Worm (Caenorhabditis elegans) whole organism, young adult: ENCODE results near the gene cysl-4.

ENCODE experiments used
- D2030.7 ChIP-seq: fragments of 200-800 bp; sonication (Bioruptor generic); IDR thresholded peaks from 2 replicates; pipeline ENCODE4 v1.3.6; 2022; ENCODE audit warnings: missing genetic modification reagents, missing genetic modification characterization, missing compliant biosample characterization
- F10E7.11 ChIP-seq: sonication (generic microtip); optimal IDR thresholded peaks from 2 replicates; lab custom pipeline; 2017; ENCODE audit warnings: mild to moderate bottlenecking, missing genetic modification characterization, moderate library complexity, missing compliant biosample characterization
- F37B4.10 ChIP-seq: fragments of 200-800 bp; sonication (Bioruptor generic); IDR thresholded peaks from 2 replicates; pipeline ENCODE4 v1.3.6; 2022; ENCODE audit warnings: missing genetic modification characterization, missing compliant biosample characterization
- F49E8.2 ChIP-seq: sonication (generic microtip); optimal IDR thresholded peaks from 3 replicates; lab custom pipeline; 2017; ENCODE audit warnings: missing genetic modification characterization, mild to moderate bottlenecking, missing compliant biosample characterization, antibody characterized with exemption, moderate library complexity; ENCODE audit not compliant: insufficient read depth
- F57A8.1 ChIP-seq: fragments of 200-800 bp; sonication (Bioruptor generic); optimal IDR thresholded peaks from 2 replicates; lab custom pipeline; 2018; ENCODE audit warnings: mild to moderate bottlenecking, missing genetic modification characterization, moderate library complexity, missing compliant biosample characterization
- F57C9.4 ChIP-seq: sonication (generic microtip); optimal IDR thresholded peaks from 2 replicates; lab custom pipeline; 2017; ENCODE audit warnings: mild to moderate bottlenecking, missing genetic modification characterization, missing compliant biosample characterization
- Y79H2A.3 ChIP-seq: fragments of 200-800 bp; sonication (Bioruptor generic); conservative IDR thresholded peaks from 2 replicates; pipeline ENCODE4 v1.3.6; 2022; ENCODE audit warnings: missing genetic modification reagents, missing genetic modification characterization, missing compliant biosample characterization
- Y95B8A.8 ChIP-seq: fragments of 200-800 bp; sonication (Bioruptor generic); IDR thresholded peaks from 2 replicates; pipeline ENCODE4 v1.3.6; 2022; ENCODE audit warnings: missing genetic modification reagents, missing genetic modification characterization, missing compliant biosample characterization
- attf-3 ChIP-seq: fragments of 200-800 bp; sonication (Bioruptor generic); conservative IDR thresholded peaks from 2 replicates; pipeline ENCODE4 v1.3.6; 2022; ENCODE audit warnings: missing genetic modification reagents, missing genetic modification characterization, missing compliant biosample characterization
- attf-6 ChIP-seq: fragments of 200-800 bp; sonication (Bioruptor generic); IDR thresholded peaks from 2 replicates; pipeline ENCODE4 v1.3.6; 2022; ENCODE audit warnings: missing genetic modification reagents, missing genetic modification characterization, missing compliant biosample characterization
- ccch-3 ChIP-seq: fragments of 200-800 bp; sonication (Bioruptor generic); optimal IDR thresholded peaks from 2 replicates; lab custom pipeline; 2018; ENCODE audit warnings: mild to moderate bottlenecking, missing genetic modification characterization, missing compliant biosample characterization
- ceh-100 ChIP-seq: fragments of 200-800 bp; sonication (Bioruptor generic); IDR thresholded peaks from 2 replicates; pipeline ENCODE4 v1.3.6; 2022; ENCODE audit warnings: missing genetic modification reagents, missing genetic modification characterization, missing compliant biosample characterization
- ceh-58 ChIP-seq: fragments of 200-800 bp; sonication (Bioruptor generic); IDR thresholded peaks from 2 replicates; pipeline ENCODE4 v1.3.6; 2022; ENCODE audit warnings: missing genetic modification characterization, missing compliant biosample characterization
- ceh-91 ChIP-seq: fragments of 200-800 bp; sonication (Bioruptor generic); IDR thresholded peaks from 2 replicates; pipeline ENCODE4 v1.3.6; 2022; ENCODE audit warnings: missing genetic modification reagents, missing genetic modification characterization, missing compliant biosample characterization
- die-1 ChIP-seq: sonication (generic microtip); optimal IDR thresholded peaks from 2 replicates; lab custom pipeline; 2016; ENCODE audit warnings: missing genotype, mild to moderate bottlenecking, missing genetic modification characterization, missing compliant biosample characterization
- ekl-4 ChIP-seq: fragments of 200-800 bp; sonication (Bioruptor generic); IDR thresholded peaks from 2 replicates; pipeline ENCODE4 v1.3.6; 2022; ENCODE audit warnings: missing genetic modification reagents, missing genetic modification characterization, missing compliant biosample characterization
- hrde-1 ChIP-seq: sonication (generic microtip); optimal IDR thresholded peaks from 2 replicates; lab custom pipeline; 2016; ENCODE audit warnings: missing genetic modification characterization, mild to moderate bottlenecking, missing compliant biosample characterization, moderate library complexity, missing genotype, missing genetic modification reagents, borderline replicate concordance
- hsf-1 ChIP-seq: fragments of 200-800 bp; sonication (Bioruptor generic); IDR thresholded peaks from 2 replicates; pipeline ENCODE4 v1.3.6; 2022; ENCODE audit warnings: missing genetic modification reagents, missing genetic modification characterization, missing compliant biosample characterization
- let-607 ChIP-seq, 2 experiments: fragments of 200-800 bp in 1 of 2; sonication (Bioruptor generic) in 1 of 2; sonication (generic microtip) in 1 of 2; optimal IDR thresholded peaks; 2 replicates each; lab custom pipeline; 2016 to 2018; ENCODE audit warnings: mild to moderate bottlenecking in 2 of 2, missing compliant biosample characterization in 2 of 2, missing genetic modification characterization in 2 of 2, moderate library complexity in 2 of 2, missing genotype in 1 of 2
- lin-26 ChIP-seq: fragments of 200-800 bp; sonication (Bioruptor generic); IDR thresholded peaks from 2 replicates; pipeline ENCODE4 v1.3.6; 2022; ENCODE audit warnings: missing genetic modification reagents, missing genetic modification characterization, missing compliant biosample characterization
- lin-35 ChIP-seq, 3 experiments: fragments of 150-350 bp in 2 of 3; sonication (generic microtip) in 1 of 3; optimal IDR thresholded peaks; 2 replicates each; lab custom pipeline; 2014 to 2018; ENCODE audit warnings: missing biosample characterization in 3 of 3, missing genetic modification characterization in 3 of 3, missing genetic modification reagents in 3 of 3
- lin-40 ChIP-seq: sonication (generic microtip); optimal IDR thresholded peaks from 2 replicates; lab custom pipeline; 2016; ENCODE audit warnings: missing genetic modification characterization, mild to moderate bottlenecking, missing compliant biosample characterization, missing genotype, missing genetic modification reagents
- madf-10 ChIP-seq: sonication (generic microtip); optimal IDR thresholded peaks from 2 replicates; lab custom pipeline; 2016; ENCODE audit warnings: mild to moderate bottlenecking, missing genetic modification characterization, missing compliant biosample characterization
- madf-6 ChIP-seq: fragments of 200-800 bp; sonication (Bioruptor generic); IDR thresholded peaks from 2 replicates; pipeline ENCODE4 v1.3.6; 2022; ENCODE audit warnings: missing genetic modification reagents, missing genetic modification characterization, missing compliant biosample characterization
- mcd-1 ChIP-seq: fragments of 200-800 bp; sonication (Bioruptor generic); IDR thresholded peaks from 2 replicates; pipeline ENCODE4 v1.3.6; 2022; ENCODE audit warnings: missing genetic modification reagents, missing genetic modification characterization, missing compliant biosample characterization
- mel-28 ChIP-seq: sonication (generic microtip); optimal IDR thresholded peaks from 2 replicates; lab custom pipeline; 2016; ENCODE audit warnings: borderline replicate concordance, mild to moderate bottlenecking, missing genetic modification characterization, missing compliant biosample characterization
- nfya-2 ChIP-seq: fragments of 200-800 bp; sonication (Bioruptor generic); IDR thresholded peaks from 2 replicates; pipeline ENCODE4 v1.3.6; 2022; ENCODE audit warnings: missing genetic modification reagents, missing genetic modification characterization, missing compliant biosample characterization
- nfyb-1 ChIP-seq: fragments of 200-800 bp; sonication (Bioruptor generic); IDR thresholded peaks from 2 replicates; pipeline ENCODE4 v1.3.6; 2022; ENCODE audit warnings: missing genetic modification reagents, missing genetic modification characterization, missing compliant biosample characterization
- nhr-27 ChIP-seq: fragments of 200-800 bp; sonication (Bioruptor generic); optimal IDR thresholded peaks from 2 replicates; lab custom pipeline; 2018; ENCODE audit warnings: mild to moderate bottlenecking, missing genetic modification characterization, moderate library complexity, missing compliant biosample characterization
- nhr-90 ChIP-seq: sonication (generic microtip); optimal IDR thresholded peaks from 2 replicates; lab custom pipeline; 2016; ENCODE audit warnings: missing genotype, mild to moderate bottlenecking, missing genetic modification characterization, missing compliant biosample characterization
- pbrm-1 ChIP-seq: fragments of 200-800 bp; sonication (Bioruptor generic); IDR thresholded peaks from 2 replicates; pipeline ENCODE4 v1.3.6; 2022; ENCODE audit warnings: missing genetic modification reagents, missing genetic modification characterization, missing compliant biosample characterization
- repo-1 ChIP-seq: sonication (generic microtip); optimal IDR thresholded peaks from 2 replicates; lab custom pipeline; 2017; ENCODE audit warnings: mild to moderate bottlenecking, missing genetic modification characterization, missing compliant biosample characterization
- snpc-4 ChIP-seq, 5 experiments: fragments of 150-350 bp in 1 of 5; sonication (generic microtip) in 4 of 5; optimal IDR thresholded peaks; 2 replicates each; lab custom pipeline; 2014 to 2018; ENCODE audit warnings: missing genetic modification characterization in 5 of 5, missing biosample characterization in 3 of 5, antibody characterized with exemption in 2 of 5, mild to moderate bottlenecking in 2 of 5, missing compliant biosample characterization in 2 of 5, missing genotype in 2 of 5, moderate library complexity in 2 of 5, missing genetic modification reagents in 1 of 5
- tlf-1 ChIP-seq: fragments of 200-800 bp; sonication (Bioruptor generic); optimal IDR thresholded peaks from 2 replicates; lab custom pipeline; 2018; ENCODE audit warnings: mild to moderate bottlenecking, missing genetic modification characterization, missing compliant biosample characterization
- unc-130 ChIP-seq: sonication (generic microtip); optimal IDR thresholded peaks from 2 replicates; lab custom pipeline; 2016; ENCODE audit warnings: missing genetic modification reagents, missing genetic modification characterization, missing compliant biosample characterization
- unc-62 ChIP-seq: fragments of 150-350 bp; optimal IDR thresholded peaks from 2 replicates; lab custom pipeline; 2014; ENCODE audit warnings: missing biosample characterization, missing genetic modification reagents, missing genetic modification characterization
- zfh-2 ChIP-seq: fragments of 200-800 bp; sonication (Bioruptor generic); conservative IDR thresholded peaks from 2 replicates; pipeline ENCODE4 v1.3.6; 2022; ENCODE audit warnings: missing genetic modification reagents, missing genetic modification characterization, missing compliant biosample characterization
- zim-3 ChIP-seq: sonication (generic microtip); optimal IDR thresholded peaks from 2 replicates; lab custom pipeline; 2017; ENCODE audit warnings: mild to moderate bottlenecking, missing genetic modification characterization, moderate library complexity, missing compliant biosample characterization
- ztf-18 ChIP-seq: sonication (generic microtip); optimal IDR thresholded peaks from 2 replicates; lab custom pipeline; 2016; ENCODE audit warnings: missing genotype, mild to moderate bottlenecking, missing genetic modification characterization, missing compliant biosample characterization
- ztf-26 ChIP-seq: sonication (generic microtip); optimal IDR thresholded peaks from 2 replicates; lab custom pipeline; 2017; ENCODE audit warnings: missing genetic modification characterization, missing compliant biosample characterization
- ztf-28 ChIP-seq: fragments of 200-800 bp; sonication (Bioruptor generic); IDR thresholded peaks from 2 replicates; pipeline ENCODE4 v1.3.6; 2022; ENCODE audit warnings: missing genetic modification reagents, missing genetic modification characterization, missing compliant biosample characterization

The cysl-4 gene

ce11 chrV:2004659-2005058 is at the start of gene cysl-4:
cysl-4 (plus strand) TSS chrV:2004959.
- TF ChIP-seq hsf-1 (GFP tag; lab: Robert Waterston, UW) = no peak

ce11 chrV:1955246-1955645 is 49.5 kb upstream of the cysl-4 start:
- TF ChIP-seq ztf-28 (GFP tag; lab: Robert Waterston, UW) (no peak), attf-6 (GFP tag; lab: Robert Waterston, UW) (no peak), ztf-18 (tag; lab: Kevin White, UChicago) (no peak), nhr-27 (tag; lab: Kevin White, UChicago) (no peak), repo-1 (no peak), zfh-2 (GFP tag; lab: Robert Waterston, UW) (no peak), unc-62 (GFP tag; lab: Kevin White, UChicago) (no peak), F57A8.1 (GFP tag; lab: Kevin White, UChicago) (no peak), ceh-58 (GFP tag; lab: Robert Waterston, UW) (no peak), lin-26 (GFP tag; lab: Robert Waterston, UW) (no peak), let-607 (tag; optimal IDR thresholded peaks at IDR 0.05; lab: Kevin White, UChicago) (no peak), die-1 (no peak), F49E8.2 (tag; lab: Kevin White, UChicago) (no peak), zim-3 (tag; lab: Kevin White, UChicago) (no peak), ztf-26 (tag; lab: Kevin White, UChicago) (no peak), mel-28 (tag; lab: Kevin White, UChicago) (no peak), mcd-1 (GFP tag; lab: Robert Waterston, UW) (no peak), attf-3 (GFP tag; lab: Robert Waterston, UW) (no peak), unc-130 (GFP tag; lab: Kevin White, UChicago) (no peak)

DNA sequence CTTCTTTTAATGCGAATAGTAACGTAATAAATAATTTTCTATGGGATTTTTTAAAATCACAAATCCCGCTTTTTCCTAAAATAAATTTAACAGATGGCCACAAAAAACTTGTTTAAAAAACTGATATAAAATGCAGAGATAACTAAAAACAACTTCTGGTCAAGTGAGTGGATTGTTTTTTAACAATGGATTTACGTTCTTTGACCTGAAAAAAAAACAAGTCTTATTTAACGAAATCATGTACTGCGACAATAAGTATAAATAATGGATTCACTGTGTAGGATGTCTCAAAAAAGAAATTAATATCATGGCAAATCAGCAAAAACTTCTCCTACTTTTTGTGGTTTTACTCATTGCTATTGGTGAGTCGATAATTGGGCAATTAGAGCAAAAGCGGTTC is 47.6 kb upstream of the cysl-4 start, which contains the start of gene fipr-25:
Gene fipr-25 (plus strand): TSS at position 301 of the 400 bp plus-strand sequence.
- TF ChIP-seq mcd-1 (GFP tag; lab: Robert Waterston, UW) = no peak
- TF ChIP-seq ekl-4 = no peak
- no peak for TF ChIP-seq ceh-100 (GFP tag; lab: Robert Waterston, UW)
- TF ChIP-seq unc-130 (GFP tag; lab: Kevin White, UChicago) = no peak

- no peak for TF ChIP-seq attf-3 (GFP tag; lab: Robert Waterston, UW)
- TF ChIP-seq madf-6 (GFP tag; lab: Robert Waterston, UW) = no peak
- TF ChIP-seq ccch-3 (GFP tag; lab: Kevin White, UChicago) = no peak
- no peak for TF ChIP-seq lin-35 (GFP tag; optimal IDR thresholded peaks at IDR 0.05; lab: Kevin White, UChicago)
- no peak for TF ChIP-seq hrde-1
- no peak for TF ChIP-seq F37B4.10 (GFP tag; lab: Robert Waterston, UW)
- TF ChIP-seq lin-26 (GFP tag; lab: Robert Waterston, UW) = no peak
- no peak for TF ChIP-seq lin-40 (tag; lab: Kevin White, UChicago)
- TF ChIP-seq pbrm-1 (GFP tag; lab: Robert Waterston, UW) = no peak
- TF ChIP-seq snpc-4 (GFP tag; optimal IDR thresholded peaks at IDR 0.05; lab: Kevin White, UChicago) = no peak
- no peak for TF ChIP-seq snpc-4 (tag; optimal IDR thresholded peaks at IDR 0.05; lab: Kevin White, UChicago)
Measured at ce11 chrV:1961453-1961852, 43.3 kb upstream of the cysl-4 start, which contains the start of gene Y40B10B.1. Y40B10B.1 (minus strand) TSS chrV:1961553.

ce11 chrV:1964806-1965205 is 40.0 kb upstream of the cysl-4 start, which contains the start of gene srj-15:
srj-15 (minus strand) TSS chrV:1964906.
- no peak for TF ChIP-seq F57C9.4 (tag; lab: Kevin White, UChicago)
- no peak for TF ChIP-seq D2030.7 (GFP tag; lab: Robert Waterston, UW)
- TF ChIP-seq madf-10 (tag; lab: Kevin White, UChicago) = no peak
- TF ChIP-seq Y95B8A.8 (GFP tag; lab: Robert Waterston, UW) = no peak
- no peak for TF ChIP-seq nfyb-1 (GFP tag; lab: Robert Waterston, UW)
- TF ChIP-seq F10E7.11 = no peak
- TF ChIP-seq zfh-2 (GFP tag; lab: Robert Waterston, UW) = no peak
- TF ChIP-seq Y79H2A.3 (GFP tag; lab: Robert Waterston, UW) = no peak
- TF ChIP-seq ceh-91 (GFP tag; lab: Robert Waterston, UW) = no peak
- TF ChIP-seq nhr-27 (tag; lab: Kevin White, UChicago) = no peak
- TF ChIP-seq tlf-1 (GFP tag; lab: Kevin White, UChicago) = no peak
- no peak for TF ChIP-seq nfya-2 (GFP tag; lab: Robert Waterston, UW)
- no peak for TF ChIP-seq nhr-90
